Worm (Caenorhabditis elegans): Measurements from ENCODE around the gene ril-1.

DNA sequence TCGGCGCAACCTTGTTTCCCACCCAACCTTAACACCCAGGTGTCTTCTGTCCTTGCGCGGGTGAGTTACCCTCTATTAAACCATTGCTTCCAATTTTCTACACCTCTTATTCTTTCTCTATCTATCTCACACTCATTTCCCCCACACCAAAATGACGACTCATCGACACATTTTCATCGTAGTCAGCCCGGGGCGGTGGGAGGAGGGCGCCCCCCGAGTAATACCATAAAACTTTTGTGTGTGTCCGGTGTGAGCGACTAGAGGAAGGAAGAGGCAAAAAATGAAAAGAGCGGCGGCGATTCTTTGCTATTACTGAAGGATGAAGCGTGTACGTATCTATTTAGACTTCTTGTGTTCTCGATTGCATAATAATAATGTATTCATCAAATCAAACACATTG lies 19.2 kb downstream of the ril-1 start:
- no peak for TF ChIP-seq pha-4 (tag; optimal IDR thresholded peaks at IDR 0.05)
- TF ChIP-seq unc-62 (GFP tag; optimal IDR thresholded peaks at IDR 0.05) = no peak
- TF ChIP-seq ztf-11 (tag; optimal IDR thresholded peaks at IDR 0.05) = no peak
